Worm (Caenorhabditis elegans) whole organism, late embryonic: ENCODE results near the gene T26C12.1.

Source experiments
- ahr-1 ChIP-seq: sonication (generic microtip); optimal IDR thresholded peaks from 2 replicates; lab custom pipeline; 2016; ENCODE audit warnings: missing genetic modification characterization, missing compliant biosample characterization
- ceh-14 ChIP-seq: sonication (generic microtip); optimal IDR thresholded peaks from 2 replicates; lab custom pipeline; 2016; ENCODE audit warnings: missing genotype, missing genetic modification characterization, missing compliant biosample characterization
- ceh-19 ChIP-seq: fragments of 200-800 bp; sonication (Bioruptor generic); optimal IDR thresholded peaks from 2 replicates; lab custom pipeline; 2018; ENCODE audit warnings: mild to moderate bottlenecking, missing genetic modification characterization, missing compliant biosample characterization
- ceh-9 ChIP-seq: sonication (generic microtip); optimal IDR thresholded peaks from 2 replicates; lab custom pipeline; 2016; ENCODE audit warnings: mild to moderate bottlenecking, missing genetic modification characterization, inconsistent platforms, missing compliant biosample characterization
- dve-1 ChIP-seq: sonication (generic microtip); optimal IDR thresholded peaks from 2 replicates; lab custom pipeline; 2017; ENCODE audit warnings: antibody characterized with exemption, mild to moderate bottlenecking, missing genetic modification characterization, missing compliant biosample characterization
- ets-4 ChIP-seq: sonication (generic microtip); optimal IDR thresholded peaks from 2 replicates; lab custom pipeline; 2016; ENCODE audit warnings: missing genetic modification characterization, missing compliant biosample characterization
- eyg-1 ChIP-seq: sonication (generic microtip); optimal IDR thresholded peaks from 2 replicates; lab custom pipeline; 2016; ENCODE audit warnings: missing genotype, missing genetic modification characterization, missing compliant biosample characterization
- pha-4 ChIP-seq: fragments of 150-350 bp; optimal IDR thresholded peaks from 2 replicates; lab custom pipeline; 2018; ENCODE audit warnings: missing biosample characterization, missing genetic modification reagents, missing genetic modification characterization
- tbx-2 ChIP-seq: sonication (generic microtip); optimal IDR thresholded peaks from 2 replicates; lab custom pipeline; 2016; ENCODE audit warnings: missing genetic modification characterization, missing compliant biosample characterization
- unc-86 ChIP-seq: sonication (generic microtip); optimal IDR thresholded peaks from 2 replicates; lab custom pipeline; 2016; ENCODE audit warnings: missing genetic modification characterization, missing compliant biosample characterization

ce11 chrIV:3298300-3298699, 39.6 kb downstream of the T26C12.1 start, which contains the start of gene W08E12.6:
- no peak for TF ChIP-seq pha-4 (tag; lab: Kevin White, UChicago)
- no peak for TF ChIP-seq ceh-19 (GFP tag; lab: Kevin White, UChicago)
- no peak for TF ChIP-seq ets-4
- TF ChIP-seq eyg-1 (tag; lab: Kevin White, UChicago), result no peak
- no peak for TF ChIP-seq ceh-9 (tag; lab: Kevin White, UChicago)
- TF ChIP-seq ahr-1 (tag; lab: Kevin White, UChicago), result no peak
- no peak for TF ChIP-seq unc-86 (tag; lab: Kevin White, UChicago)
- TF ChIP-seq dve-1 (tag; lab: Kevin White, UChicago), result no peak
- no peak for TF ChIP-seq ceh-14 (tag; lab: Kevin White, UChicago)
- TF ChIP-seq tbx-2 (tag; lab: Kevin White, UChicago), result no peak
